Worm (Caenorhabditis elegans): ENCODE measurements around the gene srab-16.

DNA sequence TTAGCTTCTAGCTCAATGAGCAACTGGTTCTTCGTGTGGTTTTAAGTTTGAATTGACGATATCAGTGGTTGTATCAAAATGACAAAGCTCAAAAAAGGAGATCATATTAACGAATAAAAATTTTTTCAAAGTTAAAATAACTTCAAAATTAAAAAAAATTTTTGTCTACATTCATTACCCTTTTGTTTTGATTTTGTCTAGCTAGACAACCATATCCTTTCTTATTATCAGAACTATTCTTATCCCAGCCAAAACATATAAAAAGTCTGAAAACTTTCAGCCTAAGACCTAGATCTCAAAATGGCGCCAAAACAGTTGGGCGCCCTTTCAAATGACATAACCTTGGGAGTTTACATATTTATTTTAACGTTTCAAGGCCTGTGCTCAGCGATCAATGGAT lies 34.6 kb downstream of the srab-16 start, which contains the start of gene R13D11.1:
- TF ChIP-seq mel-28 (tag; optimal IDR thresholded peaks at IDR 0.05; ENCODE audit: borderline replicate concordance) (no peak), fkh-3 (tag; optimal IDR thresholded peaks at IDR 0.05) (no peak), T07F8.4 (tag; optimal IDR thresholded peaks at IDR 0.05) (no peak), ama-1 (optimal IDR thresholded peaks at IDR 0.05) (no peak), ama-1 (GFP tag; optimal IDR thresholded peaks at IDR 0.05) (no peak), pha-4 (tag; optimal IDR thresholded peaks at IDR 0.05) (no peak), hrde-1 (tag; optimal IDR thresholded peaks at IDR 0.05; ENCODE audit: borderline replicate concordance) (no peak)

All from whole organism, young adult.